Worm (Caenorhabditis elegans): Measurements from ENCODE around the gene perm-1.

DNA sequence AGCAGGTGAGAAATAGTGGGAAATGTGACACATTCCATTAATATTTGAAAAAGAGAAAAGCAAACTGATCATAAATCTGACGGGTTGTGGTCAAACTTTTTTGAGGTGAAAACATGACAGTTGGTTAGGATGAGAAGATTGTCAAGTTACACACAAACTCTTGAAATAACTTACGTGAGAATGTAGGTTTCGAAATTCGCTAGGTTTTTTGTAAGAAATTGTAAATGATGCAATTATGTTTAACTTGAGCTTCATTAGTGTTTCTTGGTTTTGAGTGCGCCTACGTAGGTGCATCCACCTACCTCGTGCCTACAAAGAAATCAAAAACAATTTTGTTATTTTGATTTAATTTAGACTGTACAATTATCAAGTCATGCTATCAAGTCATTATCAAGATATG lies 45.3 kb upstream of the perm-1 start, which contains the start of gene cex-2:
- TF ChIP-seq nhr-237 (tag; optimal IDR thresholded peaks at IDR 0.05) (no peak), fkh-10 (GFP tag; optimal IDR thresholded peaks at IDR 0.05) (no peak), pqm-1 (tag; optimal IDR thresholded peaks at IDR 0.05) (no peak), elt-2 (tag; optimal IDR thresholded peaks at IDR 0.05) (no peak), ama-1 (optimal IDR thresholded peaks at IDR 0.05) (no peak), egl-27 (tag; optimal IDR thresholded peaks at IDR 0.05) (no peak), sup-37 (GFP tag; optimal IDR thresholded peaks at IDR 0.05) (no peak), pag-3 (tag; optimal IDR thresholded peaks at IDR 0.05; ENCODE audit: borderline replicate concordance, insufficient read depth) (no peak), ztf-4 (tag; optimal IDR thresholded peaks at IDR 0.05) (no peak), unc-130 (tag; optimal IDR thresholded peaks at IDR 0.05) (no peak), dpl-1 (GFP tag; optimal IDR thresholded peaks at IDR 0.05) (no peak), mab-9 (GFP tag; IDR thresholded peaks at IDR 0.05) (no peak), nhr-84 (tag; optimal IDR thresholded peaks at IDR 0.05) (no peak), tbx-2 (tag; optimal IDR thresholded peaks at IDR 0.05) (no peak)

All from whole organism, L1 larva.